Fruit fly (Drosophila melanogaster): ENCODE results near the gene CG33764.

- TF ChIP-seq CG8478 (optimal IDR thresholded peaks at IDR 0.05) (no peak), insv (GFP tag; optimal IDR thresholded peaks at IDR 0.05) (no peak), D19A (tag; optimal IDR thresholded peaks at IDR 0.05) (no peak), inv (GFP tag; IDR thresholded peaks at IDR 0.05; ENCODE audit: partially characterized antibody) (no peak), CHES-1-like (GFP tag; optimal IDR thresholded peaks at IDR 0.05) (no peak), CG1603 (tag; optimal IDR thresholded peaks at IDR 0.05) (no peak), Ets97D (GFP tag; optimal IDR thresholded peaks at IDR 0.05) (no peak), CG6683 (GFP tag; optimal IDR thresholded peaks at IDR 0.05) (no peak)
Measured at dm6 chr3L:4267403-4267802, at the start of gene CG33764.
